Fruit fly (Drosophila melanogaster): Measurements from ENCODE around the gene CG34155.
A peak's percentile ranks its signal among the peaks of the same experiment; 100 is the strongest.

The CG34155 gene

DNA sequence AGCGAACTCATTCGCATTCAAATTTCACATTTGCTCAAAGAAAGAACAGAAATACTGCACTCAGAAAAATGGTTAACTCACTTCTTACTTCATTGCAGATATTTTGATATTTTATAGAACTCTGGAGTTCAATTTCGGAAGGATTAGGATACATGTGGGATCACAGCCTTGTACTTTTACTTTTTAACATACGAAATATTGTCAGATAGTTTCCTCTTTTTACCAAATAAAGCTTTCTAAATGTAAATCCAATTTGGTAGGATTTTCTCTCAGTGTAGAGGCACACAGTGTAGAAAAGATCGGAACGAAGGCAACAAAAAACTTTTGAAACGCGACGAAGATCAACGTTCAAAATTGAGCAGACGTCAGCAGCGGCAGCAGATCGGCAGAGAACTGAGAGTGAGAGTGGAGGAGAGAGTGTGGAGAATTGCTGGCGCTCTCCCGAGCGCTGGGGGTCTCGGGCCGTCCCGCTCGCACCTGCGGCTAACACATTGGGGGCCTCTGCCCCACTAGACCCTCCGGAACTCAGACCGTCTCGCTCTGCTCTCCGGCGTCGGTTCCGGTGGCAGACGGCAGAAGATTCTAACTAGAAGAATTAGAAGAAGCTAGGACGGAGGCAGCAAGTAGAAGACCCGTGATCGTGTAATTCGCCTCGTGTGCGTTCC, 27.9 kb downstream of the CG34155 start, which contains the start of gene tmod (continued):
- TF ChIP-seq CG1647 (GFP tag; optimal IDR thresholded peaks at IDR 0.05): no peak
- TF ChIP-seq CG17612 (GFP tag; IDR thresholded peaks at IDR 0.05): no peak
- TF ChIP-seq HLHmδ (GFP tag; optimal IDR thresholded peaks at IDR 0.05): no peak
- TF ChIP-seq CG13424 (tag; optimal IDR thresholded peaks at IDR 0.05): peak; percentile 63
- TF ChIP-seq CG12219 (GFP tag; optimal IDR thresholded peaks at IDR 0.05): peak; percentile 46
- peak; percentile 27 to 56 for TF ChIP-seq chif (GFP tag; optimal IDR thresholded peaks at IDR 0.05)
- TF ChIP-seq twi (tag; optimal IDR thresholded peaks at IDR 0.05): peak; percentile 30
- TF ChIP-seq CG6765 (GFP tag; optimal IDR thresholded peaks at IDR 0.05): peak; percentile 3
- TF ChIP-seq CG6254 (GFP tag; optimal IDR thresholded peaks at IDR 0.05): peak; percentile 44
- peak; percentile 1 for TF ChIP-seq NfI (GFP tag; optimal IDR thresholded peaks at IDR 0.05)
- TF ChIP-seq CG10366 (GFP tag; IDR thresholded peaks at IDR 0.05): peak; percentile 24; the same call in 1 of the 2 replicates
- TF ChIP-seq Max (GFP tag; optimal IDR thresholded peaks at IDR 0.05): peak; percentile 20
- TF ChIP-seq CG11560 (tag; IDR thresholded peaks at IDR 0.05): no peak
- peak; percentile 20 for TF ChIP-seq tx (GFP tag; optimal IDR thresholded peaks at IDR 0.05)
- peak; percentile 55; the same call in 1 of the 3 replicates for TF ChIP-seq Dbx (GFP tag; IDR thresholded peaks at IDR 0.05)
- TF ChIP-seq ind (GFP tag; optimal IDR thresholded peaks at IDR 0.05): peak; percentile 55
- TF ChIP-seq CG1233 (GFP tag; optimal IDR thresholded peaks at IDR 0.05): peak; percentile 2
- no peak for TF ChIP-seq CG6791 (GFP tag; IDR thresholded peaks at IDR 0.05; ENCODE audit: partially characterized antibody)
- TF ChIP-seq Xbp1 (GFP tag; optimal IDR thresholded peaks at IDR 0.05): peak; percentile 45
- no peak for TF ChIP-seq tna (GFP tag; IDR thresholded peaks at IDR 0.05; ENCODE audit: partially characterized antibody)
- TF ChIP-seq CG34224 (GFP tag; IDR thresholded peaks at IDR 0.05; ENCODE audit: partially characterized antibody): peak; percentile 57
- peak; percentile 85 for TF ChIP-seq crol (GFP tag; IDR thresholded peaks at IDR 0.05)
- TF ChIP-seq bcd (GFP tag; optimal IDR thresholded peaks at IDR 0.05): peak; percentile 59
- TF ChIP-seq Ravus (GFP tag; IDR thresholded peaks at IDR 0.05): no peak; the same call in 1 of the 2 replicates
- TF ChIP-seq CG12155 (GFP tag; optimal IDR thresholded peaks at IDR 0.05): no peak
- TF ChIP-seq CG17802 (tag; optimal IDR thresholded peaks at IDR 0.05): peak; percentile 20
- peak; percentile 82 for TF ChIP-seq phol (tag; optimal IDR thresholded peaks at IDR 0.05)
- peak; percentile 18 for TF ChIP-seq CG16815 (GFP tag; optimal IDR thresholded peaks at IDR 0.05)
- no peak for TF ChIP-seq CG14667 (GFP tag; IDR thresholded peaks at IDR 0.05)
- TF ChIP-seq CG10321 (GFP tag; IDR thresholded peaks at IDR 0.05): peak; percentile 95
- no peak; the same call in 2 of the 3 replicates for TF ChIP-seq Doc3 (GFP tag; IDR thresholded peaks at IDR 0.05; ENCODE audit: partially characterized antibody)
- peak; percentile 61 for TF ChIP-seq Drgx (GFP tag; IDR thresholded peaks at IDR 0.05)
- peak; percentile 62 for TF ChIP-seq Ssrp (tag; optimal IDR thresholded peaks at IDR 0.05)
- peak; percentile 19 for TF ChIP-seq CG9817 (tag; optimal IDR thresholded peaks at IDR 0.05)
- peak; percentile 52 for TF ChIP-seq CG6689 (GFP tag; IDR thresholded peaks at IDR 0.05)
- no peak for TF ChIP-seq h (optimal IDR thresholded peaks at IDR 0.05)
- TF ChIP-seq CG7987 (GFP tag; optimal IDR thresholded peaks at IDR 0.05): no peak
- TF ChIP-seq CG18599 (GFP tag; optimal IDR thresholded peaks at IDR 0.05): no peak
- TF ChIP-seq org-1 (GFP tag; optimal IDR thresholded peaks at IDR 0.05): peak; percentile 2
- no peak for TF ChIP-seq sim (GFP tag; IDR thresholded peaks at IDR 0.05)
- no peak for TF ChIP-seq CG2889 (GFP tag; IDR thresholded peaks at IDR 0.05)
- TF ChIP-seq gsb-n (tag; optimal IDR thresholded peaks at IDR 0.05): peak; percentile 45
- no peak for TF ChIP-seq CG31365 (tag; optimal IDR thresholded peaks at IDR 0.05)
- peak; percentile 3 for TF ChIP-seq zen (tag; optimal IDR thresholded peaks at IDR 0.05)
- TF ChIP-seq CG30431 (GFP tag; optimal IDR thresholded peaks at IDR 0.05): no peak
- TF ChIP-seq sna (GFP tag; IDR thresholded peaks at IDR 0.05; ENCODE audit: partially characterized antibody): no peak
- peak; percentile 21 for TF ChIP-seq CG1529 (GFP tag; optimal IDR thresholded peaks at IDR 0.05)
- 0 out of 2 replicates have a peak, but pooled peaks have one; percentile 11 for TF ChIP-seq CG1024 (GFP tag; IDR thresholded peaks at IDR 0.05)
- peak; percentile 24 for TF ChIP-seq CG33213 (GFP tag; optimal IDR thresholded peaks at IDR 0.05)

All from whole organism, embryonic.